Fruit fly (Drosophila melanogaster) whole organism, embryonic: ENCODE measurements around the gene Lamtor3.

Experiments used
- ATbp ChIP-seq: fragments of 200-800 bp; sonication (Bioruptor generic); optimal IDR thresholded peaks from 2 replicates; lab custom pipeline; 2017; ENCODE audit warnings: missing biosample characterization, mild to moderate bottlenecking, missing genetic modification characterization, missing genetic modification reagents
- Adf1 ChIP-seq: fragments of 200-800 bp; sonication (Bioruptor generic); IDR thresholded peaks from 2 replicates; pipeline ENCODE4 v1.3.6; 2022; ENCODE audit warnings: missing biosample characterization, missing genetic modification characterization
- Atf-2 ChIP-seq: fragments of 200-800 bp; sonication (Bioruptor generic); optimal IDR thresholded peaks from 2 replicates; lab custom pipeline; 2016; ENCODE audit warnings: missing biosample characterization, missing genetic modification characterization
- CG1024 ChIP-seq: fragments of 200-800 bp; sonication (Bioruptor generic); IDR thresholded peaks from 2 replicates; pipeline ENCODE4 v1.3.6; 2022; ENCODE audit warnings: missing biosample characterization, missing genetic modification characterization
- CG10267 ChIP-seq: fragments of 200-800 bp; sonication (Bioruptor generic); optimal IDR thresholded peaks from 2 replicates; lab custom pipeline; 2018; ENCODE audit warnings: missing biosample characterization, mild to moderate bottlenecking, missing genetic modification characterization, moderate library complexity
- CG10274 ChIP-seq: fragments of 200-800 bp; sonication (Bioruptor generic); optimal IDR thresholded peaks from 3 replicates; lab custom pipeline; 2017; ENCODE audit warnings: missing biosample characterization, mild to moderate bottlenecking, missing genetic modification characterization
- CG10959 ChIP-seq: fragments of 200-800 bp; sonication (Bioruptor generic); IDR thresholded peaks from 2 replicates; pipeline ENCODE4 v1.3.6; 2022; ENCODE audit warnings: missing biosample characterization, missing genetic modification characterization
- CG14860 ChIP-seq: fragments of 200-800 bp; sonication (Bioruptor generic); IDR thresholded peaks from 3 replicates; pipeline ENCODE4 v1.3.6; 2022; ENCODE audit warnings: missing biosample characterization, missing genetic modification characterization; ENCODE audit not compliant: partially characterized antibody
- CG14965 ChIP-seq: fragments of 200-800 bp; sonication (Bioruptor generic); optimal IDR thresholded peaks from 2 replicates; lab custom pipeline; 2016; ENCODE audit warnings: missing biosample characterization, missing genetic modification characterization, borderline replicate concordance
- CG15011 ChIP-seq: fragments of 200-800 bp; sonication (Bioruptor generic); optimal IDR thresholded peaks from 3 replicates; lab custom pipeline; 2018; ENCODE audit warnings: missing biosample characterization, mild to moderate bottlenecking, missing genetic modification characterization
- CG15514 ChIP-seq: fragments of 200-800 bp; sonication (Bioruptor generic); optimal IDR thresholded peaks from 3 replicates; lab custom pipeline; 2017; ENCODE audit warnings: missing biosample characterization, missing genetic modification characterization, mild to moderate bottlenecking, moderate library complexity, missing genetic modification reagents
- CG18262 ChIP-seq: fragments of 200-800 bp; optimal IDR thresholded peaks from 3 replicates; lab custom pipeline; 2019; ENCODE audit warnings: missing biosample characterization, mild to moderate bottlenecking, missing genetic modification characterization, moderate library complexity
- CG42726 ChIP-seq: fragments of 200-800 bp; sonication (Bioruptor generic); IDR thresholded peaks from 2 replicates; pipeline ENCODE4 v1.3.6; 2022; ENCODE audit warnings: missing biosample characterization, missing genetic modification characterization; ENCODE audit not compliant: partially characterized antibody
- CG4360 ChIP-seq: fragments of 200-800 bp; sonication (Bioruptor generic); IDR thresholded peaks from 2 replicates; pipeline ENCODE4 v1.3.6; 2022; ENCODE audit warnings: missing biosample characterization, missing genetic modification characterization
- CG43689 ChIP-seq: fragments of 200-800 bp; sonication (Bioruptor generic); IDR thresholded peaks from 2 replicates; pipeline ENCODE4 v1.3.6; 2022; ENCODE audit warnings: missing biosample characterization, missing genetic modification characterization
- CG6765 ChIP-seq: fragments of 200-800 bp; sonication (Bioruptor generic); optimal IDR thresholded peaks from 3 replicates; lab custom pipeline; 2017; ENCODE audit warnings: missing biosample characterization, mild to moderate bottlenecking, missing genetic modification characterization
- CG6791 ChIP-seq: fragments of 200-800 bp; sonication (Bioruptor generic); IDR thresholded peaks from 3 replicates; pipeline ENCODE4 v1.3.6; 2022; ENCODE audit warnings: missing biosample characterization, missing genetic modification characterization; ENCODE audit not compliant: partially characterized antibody
- CG8388 ChIP-seq: fragments of 200-800 bp; sonication (Bioruptor generic); optimal IDR thresholded peaks from 2 replicates; lab custom pipeline; 2019; ENCODE audit warnings: missing biosample characterization, mild to moderate bottlenecking, missing genetic modification characterization, moderate library complexity
- CG8924 ChIP-seq: fragments of 200-800 bp; optimal IDR thresholded peaks from 3 replicates; lab custom pipeline; 2019; ENCODE audit warnings: missing biosample characterization, mild to moderate bottlenecking, missing genetic modification characterization, moderate library complexity
- CG9797 ChIP-seq: fragments of 200-800 bp; sonication (Bioruptor generic); optimal IDR thresholded peaks from 3 replicates; lab custom pipeline; 2018; ENCODE audit warnings: missing biosample characterization, mild to moderate bottlenecking, missing genetic modification characterization
- CHES-1-like ChIP-seq: fragments of 200-800 bp; sonication (Bioruptor generic); optimal IDR thresholded peaks from 2 replicates; lab custom pipeline; 2016; ENCODE audit warnings: missing biosample characterization, missing genetic modification characterization
- E2f2 ChIP-seq: fragments of 200-800 bp; sonication (Bioruptor generic); IDR thresholded peaks from 2 replicates; pipeline ENCODE4 v1.3.6; 2022; ENCODE audit warnings: missing biosample characterization, missing genetic modification characterization
- Elba2 ChIP-seq: fragments of 200-800 bp; sonication (Bioruptor generic); optimal IDR thresholded peaks from 3 replicates; lab custom pipeline; 2016; ENCODE audit warnings: missing biosample characterization, missing genetic modification characterization
- Ets97D ChIP-seq: fragments of 200-800 bp; sonication (Bioruptor generic); optimal IDR thresholded peaks from 3 replicates; lab custom pipeline; 2016; ENCODE audit warnings: missing biosample characterization, missing genetic modification characterization
- HLH54F ChIP-seq: fragments of 200-800 bp; sonication (Bioruptor generic); optimal IDR thresholded peaks from 3 replicates; lab custom pipeline; 2016; ENCODE audit warnings: missing biosample characterization, missing genetic modification characterization
- Kr ChIP-seq: fragments of 200-800 bp; sonication (Bioruptor generic); optimal IDR thresholded peaks from 2 replicates; lab custom pipeline; 2017; ENCODE audit warnings: missing biosample characterization, mild to moderate bottlenecking, missing genetic modification characterization
- Mad ChIP-seq: fragments of 200-800 bp; sonication (Bioruptor generic); optimal IDR thresholded peaks from 2 replicates; lab custom pipeline; 2016; ENCODE audit warnings: missing biosample characterization, missing genetic modification characterization
- Nf-YB ChIP-seq: fragments of 200-800 bp; sonication (Bioruptor generic); optimal IDR thresholded peaks from 3 replicates; lab custom pipeline; 2019; ENCODE audit warnings: missing biosample characterization, mild to moderate bottlenecking, missing genetic modification characterization, moderate library complexity
- NfI ChIP-seq: fragments of 200-800 bp; sonication (Bioruptor generic); optimal IDR thresholded peaks from 3 replicates; lab custom pipeline; 2018; ENCODE audit warnings: missing biosample characterization, mild to moderate bottlenecking, missing genetic modification characterization, moderate library complexity
- Oaz ChIP-seq: fragments of 200-800 bp; sonication (Bioruptor generic); IDR thresholded peaks from 2 replicates; pipeline ENCODE4 v1.3.6; 2022; ENCODE audit warnings: missing biosample characterization, missing genetic modification characterization
- Side ChIP-seq: fragments of 200-800 bp; sonication (Bioruptor generic); optimal IDR thresholded peaks from 2 replicates; lab custom pipeline; 2016; ENCODE audit warnings: missing biosample characterization, missing genetic modification characterization
- Xbp1 ChIP-seq: fragments of 200-800 bp; sonication (Bioruptor generic); optimal IDR thresholded peaks from 3 replicates; lab custom pipeline; 2016; ENCODE audit warnings: missing biosample characterization, mild to moderate bottlenecking, missing genetic modification characterization
- Xrp1 ChIP-seq: fragments of 200-800 bp; sonication (Bioruptor generic); IDR thresholded peaks from 2 replicates; pipeline ENCODE4 v1.3.6; 2022; ENCODE audit warnings: missing biosample characterization, missing genetic modification characterization
- ara ChIP-seq: fragments of 200-800 bp; sonication (Bioruptor generic); IDR thresholded peaks from 2 replicates; pipeline ENCODE4 v1.3.6; 2022; ENCODE audit warnings: missing biosample characterization, missing genetic modification characterization
- bigmax ChIP-seq: fragments of 200-800 bp; sonication (Bioruptor generic); optimal IDR thresholded peaks from 2 replicates; lab custom pipeline; 2018; ENCODE audit warnings: missing biosample characterization, mild to moderate bottlenecking, missing genetic modification characterization
- fu2 ChIP-seq: fragments of 200-800 bp; sonication (Bioruptor generic); optimal IDR thresholded peaks from 2 replicates; lab custom pipeline; 2016; ENCODE audit warnings: missing biosample characterization, missing genetic modification characterization
- gsb-n ChIP-seq: fragments of 200-800 bp; sonication (Bioruptor generic); optimal IDR thresholded peaks from 3 replicates; lab custom pipeline; 2018; ENCODE audit warnings: missing biosample characterization, mild to moderate bottlenecking, missing genetic modification characterization
- hth ChIP-seq: fragments of >200 bp; optimal IDR thresholded peaks from 2 replicates; lab custom pipeline; 2017; ENCODE audit warnings: inconsistent platforms
- peb ChIP-seq: fragments of 200-800 bp; sonication (Bioruptor generic); IDR thresholded peaks from 2 replicates; pipeline ENCODE4 v1.3.6; 2022; ENCODE audit warnings: missing biosample characterization, missing genetic modification characterization
- pfk ChIP-seq: fragments of 200-800 bp; sonication (Bioruptor generic); optimal IDR thresholded peaks from 2 replicates; lab custom pipeline; 2018; ENCODE audit warnings: missing biosample characterization, mild to moderate bottlenecking, missing genetic modification characterization, moderate library complexity
- row ChIP-seq: fragments of 200-800 bp; sonication (Bioruptor generic); IDR thresholded peaks from 3 replicates; pipeline ENCODE4 v1.3.6; 2022; ENCODE audit warnings: missing biosample characterization, missing genetic modification characterization
- salm ChIP-seq: fragments of 200-800 bp; sonication (Bioruptor generic); optimal IDR thresholded peaks from 2 replicates; lab custom pipeline; 2018; ENCODE audit warnings: missing biosample characterization, mild to moderate bottlenecking, missing genetic modification characterization
- shn ChIP-seq: fragments of 200-800 bp; sonication (Bioruptor generic); optimal IDR thresholded peaks from 3 replicates; lab custom pipeline; 2016; ENCODE audit warnings: missing biosample characterization, missing genetic modification characterization
- stwl ChIP-seq: fragments of 200-800 bp; sonication (Bioruptor generic); optimal IDR thresholded peaks from 3 replicates; lab custom pipeline; 2018; ENCODE audit warnings: missing biosample characterization, mild to moderate bottlenecking, missing genetic modification characterization, moderate library complexity
- tin ChIP-seq: fragments of 200-800 bp; sonication (Bioruptor generic); optimal IDR thresholded peaks from 3 replicates; lab custom pipeline; 2016; ENCODE audit warnings: missing biosample characterization, missing genetic modification characterization
- tll ChIP-seq, 2 experiments: fragments of 200-800 bp in 1 of 2; fragments of >200 bp in 1 of 2; sonication (Bioruptor generic) in 1 of 2; optimal IDR thresholded peaks; 2 replicates each; lab custom pipeline; 2017 to 2019; ENCODE audit warnings: missing biosample characterization in 2 of 2, missing genetic modification characterization in 2 of 2, mild to moderate bottlenecking in 1 of 2, moderate library complexity in 1 of 2
- unc-4 ChIP-seq: fragments of 200-800 bp; sonication (Bioruptor generic); IDR thresholded peaks from 2 replicates; pipeline ENCODE4 v1.3.6; 2022; ENCODE audit warnings: missing biosample characterization, missing genetic modification characterization; ENCODE audit not compliant: partially characterized antibody
- wor ChIP-seq: fragments of 200-800 bp; sonication (Bioruptor generic); IDR thresholded peaks from 2 replicates; pipeline ENCODE4 v1.3.6; 2022; ENCODE audit warnings: missing biosample characterization, missing genetic modification characterization
- zen2 ChIP-seq: fragments of 200-800 bp; sonication (Bioruptor generic); IDR thresholded peaks from 3 replicates; pipeline ENCODE4 v1.3.6; 2022; ENCODE audit warnings: missing biosample characterization, missing genetic modification characterization; ENCODE audit not compliant: partially characterized antibody

Gene Lamtor3

DNA sequence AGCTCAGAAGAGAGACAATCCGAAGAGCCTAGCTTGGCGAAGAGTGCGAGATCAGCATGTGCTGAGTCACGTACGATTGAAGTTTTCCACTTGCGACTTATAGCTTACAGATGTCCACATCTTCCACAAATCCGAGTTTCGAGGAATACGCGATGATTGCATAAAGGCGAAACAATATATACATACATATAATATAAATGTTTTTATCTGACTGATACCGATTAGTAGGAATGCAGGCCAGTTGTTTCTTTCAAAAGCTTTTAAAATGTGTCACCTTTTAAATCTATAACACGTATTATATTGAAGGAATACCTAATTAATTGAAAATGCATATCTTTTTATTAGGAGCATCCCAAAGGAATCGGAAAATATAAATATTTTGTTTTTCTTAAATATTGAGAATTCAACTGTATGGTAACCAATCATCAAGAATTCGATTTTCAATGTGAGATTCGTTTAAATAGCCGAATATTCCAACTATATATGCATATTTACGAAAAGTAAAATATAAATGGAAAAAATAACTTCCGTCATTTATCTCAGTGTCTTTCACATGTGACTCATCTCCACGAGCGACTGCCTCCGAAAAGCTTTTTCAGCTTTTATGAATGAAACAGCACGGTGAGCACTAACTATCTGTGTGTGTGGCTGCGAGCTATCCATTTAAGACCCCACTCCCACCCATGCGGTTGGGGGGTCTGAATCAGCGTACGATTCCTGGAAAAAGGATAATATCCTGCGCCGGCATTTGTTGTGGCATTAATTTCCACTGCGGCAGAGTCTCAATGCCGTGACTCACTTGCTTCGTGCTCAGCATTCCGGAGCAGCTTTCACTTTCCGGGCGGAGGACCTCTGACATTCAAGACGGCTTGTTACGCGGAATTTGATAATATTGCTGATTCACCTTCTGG lies 30.3 kb upstream of the Lamtor3 start (continued):
- TF ChIP-seq hth (lab: Kevin White, UChicago) (no peak), CG15011 (peak; percentile 49), Xbp1 (GFP tag; lab: Kevin White, UChicago) (peak; percentile 65), CG6765 (GFP tag; lab: Kevin White, UChicago) (peak; percentile 29), Mad (no peak), salm (no peak), row (GFP tag; lab: Robert Waterston, UW) (no peak; the same call in 2 of the 3 replicates), stwl (tag; lab: Kevin White, UChicago) (no peak), tll (GFP tag; optimal IDR thresholded peaks at IDR 0.05; lab: Kevin White, UChicago) (no peak), bigmax (GFP tag; lab: Kevin White, UChicago) (no peak), fu2 (GFP tag; lab: Kevin White, UChicago) (peak; percentile 35), ATbp (GFP tag; lab: Kevin White, UChicago) (peak; percentile 41), Side (peak; percentile 24), CG14860 (GFP tag; lab: Robert Waterston, UW) (no peak), CG9797 (no peak), Ets97D (no peak), unc-4 (GFP tag; lab: Robert Waterston, UW) (no peak), peb (GFP tag; lab: Robert Waterston, UW) (no peak), HLH54F (GFP tag; lab: Kevin White, UChicago) (peak; percentile 27), Nf-YB (peak; percentile 20), CG8388 (peak; percentile 64), Adf1 (GFP tag; lab: Robert Waterston, UW) (no peak), pfk (GFP tag; lab: Kevin White, UChicago) (no peak), wor (GFP tag; lab: Robert Waterston, UW) (no peak), CG8924 (no peak), CHES-1-like (GFP tag; lab: Kevin White, UChicago) (no peak), CG18262 (tag; lab: Kevin White, UChicago) (peak; percentile 70), NfI (GFP tag; lab: Kevin White, UChicago) (peak; percentile 60), ara (GFP tag; lab: Robert Waterston, UW) (no peak), CG14965 (GFP tag; lab: Kevin White, UChicago) (no peak), CG42726 (GFP tag; lab: Robert Waterston, UW) (no peak), zen2 (no peak), Elba2 (no peak), CG15514 (GFP tag; lab: Kevin White, UChicago) (peak; percentile 46), Atf-2 (GFP tag; lab: Kevin White, UChicago) (no peak), CG1024 (no peak), E2f2 (peak; percentile 41; the same call in 1 of the 2 replicates), CG43689 (GFP tag; lab: Robert Waterston, UW) (no peak), Kr (GFP tag; lab: Kevin White, UChicago) (no peak), shn (peak; percentile 36), gsb-n (tag; lab: Kevin White, UChicago) (no peak), CG6791 (no peak), CG10959 (GFP tag; lab: Robert Waterston, UW) (no peak), Oaz (GFP tag; lab: Robert Waterston, UW) (peak; percentile 34), CG4360 (GFP tag; lab: Robert Waterston, UW) (no peak), CG10267 (peak; percentile 35), tin (GFP tag; lab: Kevin White, UChicago) (peak; percentile 19), Xrp1 (GFP tag; lab: Robert Waterston, UW) (peak; percentile 48; the same call in 1 of the 2 replicates), CG10274 (GFP tag; lab: Kevin White, UChicago) (no peak)
